Fruit fly (Drosophila melanogaster) whole organism, embryonic: Measurements from ENCODE around the gene CG9586.

Source experiments
- Adf1 ChIP-seq: fragments of 200-800 bp; sonication (Bioruptor generic); IDR thresholded peaks from 2 replicates; pipeline ENCODE4 v1.3.6; 2022; ENCODE audit warnings: missing biosample characterization, missing genetic modification characterization
- Atf-2 ChIP-seq: fragments of 200-800 bp; sonication (Bioruptor generic); optimal IDR thresholded peaks from 2 replicates; lab custom pipeline; 2016; ENCODE audit warnings: missing biosample characterization, missing genetic modification characterization
- CG10147 ChIP-seq: fragments of 200-800 bp; sonication (Bioruptor generic); optimal IDR thresholded peaks from 2 replicates; lab custom pipeline; 2019; ENCODE audit warnings: missing biosample characterization, mild to moderate bottlenecking, missing genetic modification characterization, moderate library complexity
- CG1024 ChIP-seq: fragments of 200-800 bp; sonication (Bioruptor generic); IDR thresholded peaks from 2 replicates; pipeline ENCODE4 v1.3.6; 2022; ENCODE audit warnings: missing biosample characterization, missing genetic modification characterization
- CG10654 ChIP-seq: fragments of 200-800 bp; sonication (Bioruptor generic); optimal IDR thresholded peaks from 2 replicates; lab custom pipeline; 2016; ENCODE audit warnings: missing biosample characterization, missing genetic modification characterization
- CG12219 ChIP-seq: fragments of 200-800 bp; sonication (Bioruptor generic); optimal IDR thresholded peaks from 3 replicates; lab custom pipeline; 2018; ENCODE audit warnings: missing biosample characterization, mild to moderate bottlenecking, missing genetic modification characterization
- CG12299 ChIP-seq: fragments of 200-800 bp; sonication (Bioruptor generic); optimal IDR thresholded peaks from 2 replicates; lab custom pipeline; 2018; ENCODE audit warnings: missing biosample characterization, mild to moderate bottlenecking, missing genetic modification characterization
- CG12942 ChIP-seq: fragments of 200-800 bp; sonication (Bioruptor generic); optimal IDR thresholded peaks from 3 replicates; lab custom pipeline; 2016; ENCODE audit warnings: missing biosample characterization, missing genetic modification characterization
- CG13123 ChIP-seq: fragments of 200-800 bp; sonication (Bioruptor generic); optimal IDR thresholded peaks from 2 replicates; lab custom pipeline; 2016; ENCODE audit warnings: missing biosample characterization, missing genetic modification characterization
- CG13424 ChIP-seq: fragments of 200-800 bp; sonication (Bioruptor generic); optimal IDR thresholded peaks from 2 replicates; lab custom pipeline; 2019; ENCODE audit warnings: missing biosample characterization, mild to moderate bottlenecking, missing genetic modification characterization, moderate library complexity
- CG14441 ChIP-seq: fragments of 200-800 bp; sonication (Bioruptor generic); IDR thresholded peaks from 2 replicates; pipeline ENCODE4 v1.3.6; 2022; ENCODE audit warnings: missing biosample characterization, missing genetic modification characterization
- CG14860 ChIP-seq: fragments of 200-800 bp; sonication (Bioruptor generic); IDR thresholded peaks from 3 replicates; pipeline ENCODE4 v1.3.6; 2022; ENCODE audit warnings: missing biosample characterization, missing genetic modification characterization; ENCODE audit not compliant: partially characterized antibody
- CG16779 ChIP-seq: fragments of 200-800 bp; sonication (Bioruptor generic); IDR thresholded peaks from 2 replicates; pipeline ENCODE4 v1.3.6; 2022; ENCODE audit warnings: missing biosample characterization, missing genetic modification characterization
- CG17359 ChIP-seq: fragments of 200-800 bp; sonication (Bioruptor generic); optimal IDR thresholded peaks from 3 replicates; lab custom pipeline; 2018; ENCODE audit warnings: missing biosample characterization, mild to moderate bottlenecking, missing genetic modification characterization, moderate library complexity
- CG17912 ChIP-seq: fragments of 200-800 bp; sonication (Bioruptor generic); optimal IDR thresholded peaks from 2 replicates; lab custom pipeline; 2018; ENCODE audit warnings: missing biosample characterization, mild to moderate bottlenecking, missing genetic modification characterization
- CG18599 ChIP-seq: fragments of 200-800 bp; sonication (Bioruptor generic); optimal IDR thresholded peaks from 3 replicates; lab custom pipeline; 2017; ENCODE audit warnings: missing biosample characterization, missing genetic modification characterization, mild to moderate bottlenecking, moderate library complexity, missing genetic modification reagents
- CG2678 ChIP-seq: fragments of 200-800 bp; sonication (Bioruptor generic); optimal IDR thresholded peaks from 3 replicates; lab custom pipeline; 2019; ENCODE audit warnings: missing biosample characterization, mild to moderate bottlenecking, missing genetic modification characterization, moderate library complexity
- CG4328 ChIP-seq: fragments of 200-800 bp; sonication (Bioruptor generic); optimal IDR thresholded peaks from 3 replicates; lab custom pipeline; 2017; ENCODE audit warnings: missing biosample characterization, missing genetic modification reagents, missing genetic modification characterization
- CG7372 ChIP-seq: fragments of 200-800 bp; sonication (Bioruptor generic); IDR thresholded peaks from 2 replicates; pipeline ENCODE4 v1.3.6; 2022; ENCODE audit warnings: missing biosample characterization, missing genetic modification characterization
- CG7839 ChIP-seq: fragments of 200-800 bp; sonication (Bioruptor generic); optimal IDR thresholded peaks from 3 replicates; lab custom pipeline; 2018; ENCODE audit warnings: missing biosample characterization, mild to moderate bottlenecking, missing genetic modification characterization, moderate library complexity
- CG7987 ChIP-seq: fragments of 200-800 bp; sonication (Bioruptor generic); optimal IDR thresholded peaks from 2 replicates; lab custom pipeline; 2018; ENCODE audit warnings: missing biosample characterization, mild to moderate bottlenecking, missing genetic modification characterization, moderate library complexity
- CG8924 ChIP-seq: fragments of 200-800 bp; optimal IDR thresholded peaks from 3 replicates; lab custom pipeline; 2019; ENCODE audit warnings: missing biosample characterization, mild to moderate bottlenecking, missing genetic modification characterization, moderate library complexity
- CG9876 ChIP-seq: fragments of 200-800 bp; sonication (Bioruptor generic); optimal IDR thresholded peaks from 2 replicates; lab custom pipeline; 2016; ENCODE audit warnings: missing biosample characterization, missing genetic modification characterization
- CTCF ChIP-seq: fragments of 200-800 bp; sonication (Bioruptor generic); optimal IDR thresholded peaks from 2 replicates; lab custom pipeline; 2017; ENCODE audit warnings: missing biosample characterization, mild to moderate bottlenecking, missing genetic modification characterization, moderate library complexity
- Chrac-16 ChIP-seq: fragments of 200-800 bp; sonication (Bioruptor generic); optimal IDR thresholded peaks from 3 replicates; lab custom pipeline; 2016; ENCODE audit warnings: missing biosample characterization, missing genetic modification characterization
- CoRest ChIP-seq: fragments of 200-800 bp; sonication (Bioruptor generic); optimal IDR thresholded peaks from 3 replicates; lab custom pipeline; 2018; ENCODE audit warnings: missing biosample characterization, mild to moderate bottlenecking, missing genetic modification characterization, moderate library complexity
- Doc3 ChIP-seq: fragments of 200-800 bp; sonication (Bioruptor generic); IDR thresholded peaks from 3 replicates; pipeline ENCODE4 v1.3.6; 2022; ENCODE audit warnings: missing biosample characterization, missing genetic modification characterization; ENCODE audit not compliant: partially characterized antibody
- Drgx ChIP-seq: fragments of 200-800 bp; sonication (Bioruptor generic); IDR thresholded peaks from 2 replicates; pipeline ENCODE4 v1.3.6; 2022; ENCODE audit warnings: missing biosample characterization, missing genetic modification characterization
- E2f1 ChIP-seq: fragments of 200-800 bp; sonication (Bioruptor generic); IDR thresholded peaks from 2 replicates; pipeline ENCODE4 v1.3.6; 2022; ENCODE audit warnings: missing biosample characterization, missing genetic modification characterization
- ERR ChIP-seq: fragments of 200-800 bp; sonication (Bioruptor generic); optimal IDR thresholded peaks from 2 replicates; lab custom pipeline; 2016; ENCODE audit warnings: missing biosample characterization, missing genetic modification characterization
- Fer1 ChIP-seq: fragments of 200-800 bp; sonication (Bioruptor generic); optimal IDR thresholded peaks from 2 replicates; lab custom pipeline; 2017; ENCODE audit warnings: missing biosample characterization, mild to moderate bottlenecking, missing genetic modification characterization
- bowl ChIP-seq: fragments of 200-800 bp; sonication (Bioruptor generic); IDR thresholded peaks from 2 replicates; pipeline ENCODE4 v1.3.6; 2022; ENCODE audit warnings: missing biosample characterization, missing genetic modification characterization
- bsh ChIP-seq, 2 experiments: fragments of 200-800 bp; sonication (Bioruptor generic); optimal IDR thresholded peaks; 2 replicates each; lab custom pipeline; 2017 to 2018; ENCODE audit warnings: mild to moderate bottlenecking in 2 of 2, missing biosample characterization in 2 of 2, missing genetic modification characterization in 2 of 2, moderate library complexity in 1 of 2
- caup ChIP-seq: fragments of 200-800 bp; sonication (Bioruptor generic); optimal IDR thresholded peaks from 3 replicates; lab custom pipeline; 2017; ENCODE audit warnings: missing biosample characterization, mild to moderate bottlenecking, missing genetic modification characterization, moderate library complexity; ENCODE audit not compliant: severe bottlenecking
- croc ChIP-seq: fragments of 200-800 bp; sonication (Bioruptor generic); conservative IDR thresholded peaks from 3 replicates; pipeline ENCODE4 v1.3.6; 2022; ENCODE audit warnings: missing biosample characterization, missing genetic modification characterization
- dmrt99B ChIP-seq: fragments of 200-800 bp; sonication (Bioruptor generic); optimal IDR thresholded peaks from 2 replicates; lab custom pipeline; 2018; ENCODE audit warnings: missing biosample characterization, mild to moderate bottlenecking, missing genetic modification characterization, moderate library complexity
- en ChIP-seq: fragments of 200-800 bp; sonication (Bioruptor generic); optimal IDR thresholded peaks from 2 replicates; lab custom pipeline; 2016; ENCODE audit warnings: missing biosample characterization, missing genetic modification characterization
- ftz-f1 ChIP-seq: fragments of 200-800 bp; sonication (Bioruptor generic); optimal IDR thresholded peaks from 2 replicates; lab custom pipeline; 2016; ENCODE audit warnings: missing biosample characterization, missing genetic modification characterization
- hth ChIP-seq: fragments of >200 bp; optimal IDR thresholded peaks from 2 replicates; lab custom pipeline; 2017; ENCODE audit warnings: inconsistent platforms
- mam ChIP-seq: fragments of 200-800 bp; sonication (Bioruptor generic); optimal IDR thresholded peaks from 3 replicates; lab custom pipeline; 2016; ENCODE audit warnings: missing biosample characterization, missing genetic modification characterization
- nerfin-2 ChIP-seq: fragments of 200-800 bp; sonication (Bioruptor generic); IDR thresholded peaks from 2 replicates; pipeline ENCODE4 v1.3.6; 2022; ENCODE audit warnings: missing biosample characterization, missing genetic modification characterization; ENCODE audit not compliant: partially characterized antibody
- oc ChIP-seq: fragments of 200-800 bp; sonication (Bioruptor generic); optimal IDR thresholded peaks from 2 replicates; lab custom pipeline; 2018; ENCODE audit warnings: missing biosample characterization, mild to moderate bottlenecking, missing genetic modification characterization, moderate library complexity
- p53 ChIP-seq: fragments of 200-800 bp; sonication (Bioruptor generic); optimal IDR thresholded peaks from 2 replicates; lab custom pipeline; 2016; ENCODE audit warnings: missing biosample characterization, missing genetic modification characterization
- peb ChIP-seq: fragments of 200-800 bp; sonication (Bioruptor generic); IDR thresholded peaks from 2 replicates; pipeline ENCODE4 v1.3.6; 2022; ENCODE audit warnings: missing biosample characterization, missing genetic modification characterization
- phol ChIP-seq: fragments of 200-800 bp; sonication (Bioruptor generic); optimal IDR thresholded peaks from 3 replicates; lab custom pipeline; 2018; ENCODE audit warnings: missing biosample characterization, mild to moderate bottlenecking, missing genetic modification characterization, moderate library complexity
- scrt ChIP-seq: fragments of 200-800 bp; sonication (Bioruptor generic); optimal IDR thresholded peaks from 2 replicates; lab custom pipeline; 2018; ENCODE audit warnings: missing biosample characterization, mild to moderate bottlenecking, missing genetic modification characterization, moderate library complexity
- sd ChIP-seq: fragments of 200-800 bp; sonication (Bioruptor generic); optimal IDR thresholded peaks from 3 replicates; lab custom pipeline; 2018; ENCODE audit warnings: missing biosample characterization, mild to moderate bottlenecking, missing genetic modification characterization, moderate library complexity
- seq ChIP-seq: fragments of 200-800 bp; sonication (Bioruptor generic); IDR thresholded peaks from 2 replicates; pipeline ENCODE4 v1.3.6; 2022; ENCODE audit warnings: missing biosample characterization, missing genetic modification characterization
- tio ChIP-seq: fragments of 200-800 bp; sonication (Bioruptor generic); optimal IDR thresholded peaks from 2 replicates; lab custom pipeline; 2017; ENCODE audit warnings: missing biosample characterization, missing genetic modification characterization, inconsistent platforms
- toy ChIP-seq: fragments of 200-800 bp; sonication (Bioruptor generic); IDR thresholded peaks from 2 replicates; pipeline ENCODE4 v1.3.6; 2022; ENCODE audit warnings: missing biosample characterization, missing genetic modification characterization
- ttk ChIP-seq: fragments of 200-800 bp; sonication (Bioruptor generic); IDR thresholded peaks from 2 replicates; pipeline ENCODE4 v2.1.2; 2022; ENCODE audit warnings: missing biosample characterization, missing genetic modification characterization
- unc-4 ChIP-seq: fragments of 200-800 bp; sonication (Bioruptor generic); IDR thresholded peaks from 2 replicates; pipeline ENCODE4 v1.3.6; 2022; ENCODE audit warnings: missing biosample characterization, missing genetic modification characterization; ENCODE audit not compliant: partially characterized antibody

The CG9586 gene

DNA sequence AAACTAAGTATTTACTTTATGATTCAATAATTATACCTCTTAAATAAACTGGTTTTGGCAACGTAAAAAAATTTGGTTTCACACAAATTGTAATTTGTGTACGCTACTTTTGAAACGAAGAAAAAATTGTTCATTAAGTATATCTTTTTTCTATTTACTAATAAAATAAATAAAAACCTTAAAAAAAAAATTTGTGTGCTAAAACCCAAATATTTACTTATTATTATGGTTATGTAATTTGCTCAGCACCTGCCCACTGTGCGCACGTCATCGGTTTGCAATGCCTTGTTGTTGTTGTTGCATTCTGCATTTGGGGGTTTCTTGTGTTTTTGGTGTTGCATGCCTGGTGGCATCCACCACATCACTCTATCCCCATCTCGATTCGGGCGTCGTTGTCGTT lies 40.8 kb upstream of the CG9586 start (continued):
- no peak for TF ChIP-seq CG7987 (GFP tag; lab: Kevin White, UChicago)
- TF ChIP-seq CG12299 (tag; lab: Kevin White, UChicago) = no peak
- TF ChIP-seq oc (tag; lab: Kevin White, UChicago) = peak; percentile 3
- no peak for TF ChIP-seq ERR (GFP tag; lab: Kevin White, UChicago)
- peak; percentile 70 for TF ChIP-seq CG2678 (tag; lab: Kevin White, UChicago)
- no peak for TF ChIP-seq hth (lab: Kevin White, UChicago)
- no peak for TF ChIP-seq CG13123 (GFP tag; lab: Kevin White, UChicago)
- peak; percentile 35 for TF ChIP-seq CoRest
- no peak for TF ChIP-seq CG1024 (GFP tag; lab: Robert Waterston, UW)
- TF ChIP-seq tio (GFP tag; lab: Kevin White, UChicago) = peak; percentile 20
- TF ChIP-seq CG12942 (GFP tag; lab: Kevin White, UChicago) = no peak
- no peak for TF ChIP-seq CG7372 (GFP tag; lab: Robert Waterston, UW)
- no peak for TF ChIP-seq seq (GFP tag; lab: Robert Waterston, UW)
- TF ChIP-seq Drgx = peak; percentile 88
- peak; percentile 66 for TF ChIP-seq CG7839 (tag; lab: Kevin White, UChicago)
- no peak for TF ChIP-seq p53 (GFP tag; lab: Kevin White, UChicago)
- peak; percentile 77 for TF ChIP-seq phol (tag; lab: Kevin White, UChicago)
- TF ChIP-seq unc-4 (GFP tag; lab: Robert Waterston, UW) = no peak
- TF ChIP-seq CG8924 (tag; lab: Kevin White, UChicago) = peak; percentile 24
- TF ChIP-seq peb (GFP tag; lab: Robert Waterston, UW) = no peak
- TF ChIP-seq nerfin-2 = no peak
- TF ChIP-seq toy (GFP tag; lab: Robert Waterston, UW) = no peak
- TF ChIP-seq Chrac-16 = peak; percentile 2
- TF ChIP-seq bsh (GFP tag; optimal IDR thresholded peaks at IDR 0.05; lab: Kevin White, UChicago) = peak; percentile 73 to 76
- TF ChIP-seq croc (GFP tag; lab: Robert Waterston, UW) = peak; percentile 43; the same call in 2 of the 3 replicates
- TF ChIP-seq sd = peak; percentile 28
- TF ChIP-seq CG12219 (GFP tag; lab: Kevin White, UChicago) = peak; percentile 22
- no peak for TF ChIP-seq caup (GFP tag; lab: Kevin White, UChicago)
- no peak for TF ChIP-seq Atf-2 (GFP tag; lab: Kevin White, UChicago)
- no peak for TF ChIP-seq CG10654 (GFP tag; lab: Kevin White, UChicago)
- TF ChIP-seq CG16779 (GFP tag; lab: Robert Waterston, UW) = no peak
- no peak for TF ChIP-seq mam (GFP tag; lab: Kevin White, UChicago)
- peak; percentile 56 for TF ChIP-seq CG13424
- no peak for TF ChIP-seq CG17912 (GFP tag; lab: Kevin White, UChicago)
- no peak for TF ChIP-seq Fer1 (GFP tag; lab: Kevin White, UChicago)
- peak; percentile 63 for TF ChIP-seq CG17359 (tag; lab: Kevin White, UChicago)
- TF ChIP-seq CTCF (GFP tag; lab: Kevin White, UChicago) = no peak
- TF ChIP-seq Doc3 (GFP tag; lab: Robert Waterston, UW) = no peak
- TF ChIP-seq CG14860 (GFP tag; lab: Robert Waterston, UW) = no peak
- TF ChIP-seq ftz-f1 (GFP tag; lab: Kevin White, UChicago) = no peak
- TF ChIP-seq CG18599 = no peak
- TF ChIP-seq en = no peak
- peak; percentile 50; the same call in 1 of the 2 replicates for TF ChIP-seq CG14441 (GFP tag; lab: Robert Waterston, UW)
- 0 out of 2 replicates have a peak, but pooled peaks have one; percentile 26 for TF ChIP-seq E2f1 (GFP tag; lab: Robert Waterston, UW)
- peak; percentile 34; the same call in 1 of the 2 replicates for TF ChIP-seq ttk (GFP tag; lab: Robert Waterston, UW)
- no peak for TF ChIP-seq CG10147 (GFP tag; lab: Kevin White, UChicago)
- TF ChIP-seq Adf1 (GFP tag; lab: Robert Waterston, UW) = no peak
- peak; percentile 82 for TF ChIP-seq dmrt99B (tag; lab: Kevin White, UChicago)
- TF ChIP-seq CG4328 (GFP tag; lab: Kevin White, UChicago) = no peak
- no peak for TF ChIP-seq bowl (GFP tag; lab: Robert Waterston, UW)
- TF ChIP-seq scrt (GFP tag; lab: Kevin White, UChicago) = no peak
- no peak for TF ChIP-seq CG9876
